Fruit fly (Drosophila melanogaster) whole organism, prepupa: Measurements from ENCODE around the gene CG15308.

ENCODE experiments used
- Blimp-1 ChIP-seq: fragments of 200-800 bp; sonication (Bioruptor generic); optimal IDR thresholded peaks from 3 replicates; lab custom pipeline; 2017; ENCODE audit warnings: missing biosample characterization, missing genetic modification characterization, mild to moderate bottlenecking, moderate library complexity, missing genetic modification reagents
- CG10631 ChIP-seq: fragments of 200-800 bp; sonication (Bioruptor generic); optimal IDR thresholded peaks from 2 replicates; lab custom pipeline; 2016; ENCODE audit warnings: missing biosample characterization, missing genetic modification characterization
- CG11762 ChIP-seq: fragments of 200-800 bp; sonication (Bioruptor generic); optimal IDR thresholded peaks from 3 replicates; lab custom pipeline; 2016; ENCODE audit warnings: missing biosample characterization, missing genetic modification characterization; ENCODE audit not compliant: insufficient read depth
- CG16779 ChIP-seq: fragments of 200-800 bp; sonication (Bioruptor generic); optimal IDR thresholded peaks from 3 replicates; lab custom pipeline; 2017; ENCODE audit warnings: missing biosample characterization, mild to moderate bottlenecking, missing genetic modification characterization
- CG3032 ChIP-seq: fragments of 200-800 bp; optimal IDR thresholded peaks from 2 replicates; lab custom pipeline; 2019; ENCODE audit warnings: missing biosample characterization, mild to moderate bottlenecking, missing genetic modification characterization, moderate library complexity
- CG31627 ChIP-seq: fragments of 200-800 bp; sonication (Bioruptor generic); optimal IDR thresholded peaks from 3 replicates; lab custom pipeline; 2016; ENCODE audit warnings: missing biosample characterization, missing genetic modification characterization
- CG32006 ChIP-seq: fragments of 200-800 bp; sonication (Bioruptor generic); optimal IDR thresholded peaks from 3 replicates; lab custom pipeline; 2017; ENCODE audit warnings: missing biosample characterization, mild to moderate bottlenecking, missing genetic modification characterization
- CG34406 ChIP-seq: fragments of 200-800 bp; sonication (Bioruptor generic); optimal IDR thresholded peaks from 3 replicates; lab custom pipeline; 2016; ENCODE audit warnings: missing biosample characterization, missing genetic modification characterization
- CG3919 ChIP-seq: fragments of 200-800 bp; sonication (Bioruptor generic); optimal IDR thresholded peaks from 3 replicates; lab custom pipeline; 2016; ENCODE audit warnings: missing biosample characterization, missing genetic modification characterization
- CG6792 ChIP-seq: fragments of 200-800 bp; sonication (Bioruptor generic); optimal IDR thresholded peaks from 3 replicates; lab custom pipeline; 2016; ENCODE audit warnings: missing biosample characterization, missing genetic modification characterization
- CG6808 ChIP-seq: fragments of 200-800 bp; sonication (Bioruptor generic); optimal IDR thresholded peaks from 3 replicates; lab custom pipeline; 2017; ENCODE audit warnings: missing biosample characterization, missing genetic modification characterization, mild to moderate bottlenecking, moderate library complexity, missing genetic modification reagents
- CG6854 ChIP-seq: fragments of 200-800 bp; sonication (Bioruptor generic); optimal IDR thresholded peaks from 2 replicates; lab custom pipeline; 2017; ENCODE audit warnings: missing biosample characterization, mild to moderate bottlenecking, missing genetic modification characterization
- CG8119 ChIP-seq: fragments of 200-800 bp; sonication (Bioruptor generic); IDR thresholded peaks from 3 replicates; pipeline ENCODE4 v1.3.6; 2022; ENCODE audit warnings: missing biosample characterization, missing genetic modification characterization
- CG9139 ChIP-seq: fragments of 200-800 bp; sonication (Bioruptor generic); optimal IDR thresholded peaks from 3 replicates; lab custom pipeline; 2017; ENCODE audit warnings: missing biosample characterization, mild to moderate bottlenecking, missing genetic modification characterization
- Eip78C ChIP-seq: fragments of 200-800 bp; sonication (Bioruptor generic); peaks from one replicate; lab custom pipeline; 2016; ENCODE audit warnings: missing biosample characterization, missing genetic modification characterization
- Eip93F ChIP-seq: fragments of 200-800 bp; sonication (Bioruptor generic); optimal IDR thresholded peaks from 2 replicates; lab custom pipeline; 2016; ENCODE audit warnings: missing biosample characterization, mild to moderate bottlenecking, missing genetic modification characterization
- Gug ChIP-seq: fragments of 200-800 bp; sonication (Bioruptor generic); IDR thresholded peaks from 2 replicates; pipeline ENCODE4 v1.3.6; 2022; ENCODE audit warnings: missing biosample characterization, missing genetic modification characterization
- Hr38 ChIP-seq: sonication (Bioruptor generic); optimal IDR thresholded peaks from 2 replicates; lab custom pipeline; 2016; ENCODE audit warnings: missing biosample characterization, missing genetic modification characterization
- Hr39 ChIP-seq: fragments of 200-800 bp; sonication (Bioruptor generic); optimal IDR thresholded peaks from 2 replicates; lab custom pipeline; 2016; ENCODE audit warnings: missing biosample characterization, missing genetic modification characterization
- Hr4 ChIP-seq: fragments of 200-800 bp; sonication (Bioruptor generic); optimal IDR thresholded peaks from 3 replicates; lab custom pipeline; 2016; ENCODE audit warnings: missing biosample characterization, missing genetic modification characterization
- Met ChIP-seq: fragments of 200-800 bp; sonication (Bioruptor generic); optimal IDR thresholded peaks from 3 replicates; lab custom pipeline; 2016; ENCODE audit warnings: missing biosample characterization, missing genetic modification characterization
- OdsH ChIP-seq: fragments of 200-800 bp; sonication (Bioruptor generic); optimal IDR thresholded peaks from 3 replicates; lab custom pipeline; 2016; ENCODE audit warnings: missing biosample characterization, missing genetic modification characterization
- Smox ChIP-seq: fragments of 200-800 bp; sonication (Bioruptor generic); optimal IDR thresholded peaks from 3 replicates; lab custom pipeline; 2016; ENCODE audit warnings: missing biosample characterization, missing genetic modification characterization
- Sox102F ChIP-seq: fragments of 200-800 bp; sonication (Bioruptor generic); optimal IDR thresholded peaks from 2 replicates; lab custom pipeline; 2016; ENCODE audit warnings: missing biosample characterization, mild to moderate bottlenecking, missing genetic modification characterization
- Sox14 ChIP-seq: fragments of 200-800 bp; sonication (Bioruptor generic); optimal IDR thresholded peaks from 3 replicates; lab custom pipeline; 2016; ENCODE audit warnings: missing biosample characterization, missing genetic modification characterization
- Sox15 ChIP-seq: fragments of 200-800 bp; sonication (Bioruptor generic); optimal IDR thresholded peaks from 3 replicates; lab custom pipeline; 2016; ENCODE audit warnings: missing biosample characterization, missing genetic modification characterization
- achi ChIP-seq: fragments of 200-800 bp; sonication (Bioruptor generic); optimal IDR thresholded peaks from 3 replicates; lab custom pipeline; 2016; ENCODE audit warnings: missing biosample characterization, missing genetic modification characterization
- acj6 ChIP-seq: fragments of 200-800 bp; sonication (Bioruptor generic); optimal IDR thresholded peaks from 3 replicates; lab custom pipeline; 2016; ENCODE audit warnings: missing biosample characterization, missing genetic modification characterization
- cyc ChIP-seq: fragments of 200-800 bp; sonication (Bioruptor generic); optimal IDR thresholded peaks from 3 replicates; lab custom pipeline; 2016; ENCODE audit warnings: missing biosample characterization, missing genetic modification characterization
- eg ChIP-seq: fragments of 200-800 bp; sonication (Bioruptor generic); IDR thresholded peaks from 3 replicates; pipeline ENCODE4 v1.3.6; 2022; ENCODE audit warnings: missing biosample characterization, missing genetic modification characterization
- esn ChIP-seq: fragments of 200-800 bp; sonication (Bioruptor generic); optimal IDR thresholded peaks from 2 replicates; lab custom pipeline; 2016; ENCODE audit warnings: missing biosample characterization, mild to moderate bottlenecking, missing genetic modification characterization, moderate library complexity
- fkh ChIP-seq: fragments of 200-800 bp; sonication (Bioruptor generic); optimal IDR thresholded peaks from 3 replicates; lab custom pipeline; 2017; ENCODE audit warnings: missing biosample characterization, mild to moderate bottlenecking, missing genetic modification characterization, moderate library complexity
- lz ChIP-seq: fragments of 200-800 bp; sonication (Bioruptor generic); optimal IDR thresholded peaks from 3 replicates; lab custom pipeline; 2016; ENCODE audit warnings: missing biosample characterization, missing genetic modification characterization
- net ChIP-seq: fragments of 200-800 bp; sonication (Bioruptor generic); optimal IDR thresholded peaks from 3 replicates; lab custom pipeline; 2016; ENCODE audit warnings: missing biosample characterization, missing genetic modification characterization
- pdm3 ChIP-seq: fragments of 200-800 bp; sonication (Bioruptor generic); optimal IDR thresholded peaks from 3 replicates; lab custom pipeline; 2016; ENCODE audit warnings: missing biosample characterization, missing genetic modification characterization
- svp ChIP-seq: fragments of 200-800 bp; sonication (Bioruptor generic); peaks from one replicate; lab custom pipeline; 2016; ENCODE audit warnings: missing biosample characterization, missing genetic modification characterization
- topi ChIP-seq: fragments of 200-800 bp; sonication (Bioruptor generic); optimal IDR thresholded peaks from 3 replicates; lab custom pipeline; 2016; ENCODE audit warnings: missing biosample characterization, missing genetic modification characterization
- vri ChIP-seq: fragments of 200-800 bp; sonication (Bioruptor generic); optimal IDR thresholded peaks from 3 replicates; lab custom pipeline; 2016; ENCODE audit warnings: missing biosample characterization, mild to moderate bottlenecking, missing genetic modification characterization

The CG15308 gene

DNA sequence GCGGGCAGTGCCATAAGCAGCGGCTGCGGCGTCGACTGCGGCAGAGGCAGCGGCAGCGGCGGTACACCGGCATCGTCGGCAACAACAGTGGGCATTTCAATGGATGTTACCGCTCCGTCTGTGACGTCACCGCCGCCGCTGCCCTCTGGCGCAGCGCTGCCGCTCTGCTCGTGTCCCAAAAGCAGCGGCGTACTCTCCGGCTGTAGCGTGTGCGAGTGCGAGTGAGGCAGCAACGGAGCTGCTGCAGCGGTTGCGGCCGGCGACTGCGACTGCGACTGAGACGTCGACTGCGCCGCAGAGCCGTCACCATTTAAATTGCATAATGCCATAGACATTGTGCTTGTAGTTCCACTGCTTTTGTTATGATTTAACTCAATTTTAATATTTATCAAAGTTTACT is 24.6 kb upstream of the CG15308 start:
- TF ChIP-seq CG10631 (no peak), net (GFP tag; lab: Kevin White, UChicago) (no peak), Gug (GFP tag; lab: Robert Waterston, UW) (no peak), Hr38 (GFP tag; lab: Kevin White, UChicago) (no peak), pdm3 (GFP tag; lab: Kevin White, UChicago) (no peak), Sox15 (GFP tag; lab: Kevin White, UChicago) (no peak), eg (no peak), fkh (GFP tag; lab: Kevin White, UChicago) (no peak), Blimp-1 (GFP tag; lab: Kevin White, UChicago) (no peak), CG6792 (GFP tag; lab: Kevin White, UChicago) (no peak), CG8119 (GFP tag; lab: Robert Waterston, UW) (no peak)

DNA sequence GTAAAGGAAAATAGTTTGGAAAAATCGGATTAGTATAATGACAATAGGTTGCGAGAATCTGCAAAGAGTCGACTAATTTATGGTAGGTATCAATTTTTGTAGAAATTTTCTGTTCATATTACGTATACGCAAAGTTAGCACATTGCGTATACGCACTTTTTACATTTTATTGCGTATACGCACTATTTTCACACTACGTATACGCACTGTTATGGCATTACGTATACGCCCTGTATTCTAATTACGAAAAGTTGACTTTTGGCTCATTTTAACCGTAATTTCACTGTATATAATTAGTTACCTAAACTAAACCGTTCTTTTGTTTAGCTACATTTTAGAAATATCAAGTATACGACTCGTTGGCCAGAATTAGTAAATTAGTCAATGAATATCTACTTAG is 23.9 kb upstream of the CG15308 start:
- TF ChIP-seq svp (GFP tag; lab: Kevin White, UChicago) (peak; percentile 2), Gug (GFP tag; lab: Robert Waterston, UW) (no peak), fkh (GFP tag; lab: Kevin White, UChicago) (no peak), CG6808 (GFP tag; lab: Kevin White, UChicago) (no peak), CG3032 (no peak), CG8119 (GFP tag; lab: Robert Waterston, UW) (no peak), Blimp-1 (GFP tag; lab: Kevin White, UChicago) (no peak)

DNA sequence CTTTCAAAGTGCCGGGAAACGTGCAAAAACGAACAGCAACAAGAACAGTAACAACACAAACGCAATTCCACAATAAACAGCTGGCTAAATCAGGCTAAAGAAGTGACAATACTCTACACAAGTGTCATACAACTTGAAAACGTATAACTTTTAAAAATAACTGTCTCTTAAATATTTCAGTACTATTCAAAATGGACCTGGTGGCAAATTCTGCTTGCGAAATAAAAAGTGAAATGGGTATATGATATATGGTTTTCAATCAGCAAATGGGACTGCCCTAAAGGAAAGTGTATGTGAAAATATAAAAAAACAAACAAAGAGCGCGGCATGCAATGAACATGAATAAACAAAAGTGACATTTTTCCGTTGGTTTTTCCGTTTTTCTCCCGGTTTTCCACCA is 23.0 kb upstream of the CG15308 start:
- TF ChIP-seq lz (GFP tag; lab: Kevin White, UChicago): peak; percentile 27
- TF ChIP-seq Hr4 (GFP tag; lab: Kevin White, UChicago): peak; percentile 27
- peak; percentile 41 for TF ChIP-seq Sox14
- peak; percentile 41 for TF ChIP-seq Sox102F
- TF ChIP-seq CG3919 (GFP tag; lab: Kevin White, UChicago): peak; percentile 2
- no peak for TF ChIP-seq Eip93F (GFP tag; lab: Kevin White, UChicago)
- peak; percentile 54 for TF ChIP-seq Hr39
- peak; percentile 24 for TF ChIP-seq CG34406 (GFP tag; lab: Kevin White, UChicago)
- peak; percentile 38 for TF ChIP-seq cyc (GFP tag; lab: Kevin White, UChicago)
- peak; percentile 32 for TF ChIP-seq Eip78C
- peak; percentile 19 for TF ChIP-seq acj6 (GFP tag; lab: Kevin White, UChicago)
- TF ChIP-seq CG11762 (GFP tag; lab: Kevin White, UChicago): no peak
- peak; percentile 31 for TF ChIP-seq esn (GFP tag; lab: Kevin White, UChicago)
- peak; percentile 13 for TF ChIP-seq CG32006 (GFP tag; lab: Kevin White, UChicago)
- peak; percentile 1 for TF ChIP-seq Smox (GFP tag; lab: Kevin White, UChicago)
- no peak for TF ChIP-seq CG9139
- TF ChIP-seq vri (GFP tag; lab: Kevin White, UChicago): no peak
- TF ChIP-seq svp (GFP tag; lab: Kevin White, UChicago): peak; percentile 78
- peak; percentile 38 for TF ChIP-seq Met (GFP tag; lab: Kevin White, UChicago)
- TF ChIP-seq CG6854: no peak
- no peak for TF ChIP-seq Blimp-1 (GFP tag; lab: Kevin White, UChicago)
- peak; percentile 36 for TF ChIP-seq topi (GFP tag; lab: Kevin White, UChicago)
- no peak for TF ChIP-seq CG16779 (tag; lab: Kevin White, UChicago)
- peak; percentile 58 for TF ChIP-seq CG31627
- peak; percentile 2 for TF ChIP-seq achi (GFP tag; lab: Kevin White, UChicago)
- peak; percentile 14 for TF ChIP-seq CG6792 (GFP tag; lab: Kevin White, UChicago)
- TF ChIP-seq Sox15 (GFP tag; lab: Kevin White, UChicago): peak; percentile 5
- TF ChIP-seq pdm3 (GFP tag; lab: Kevin White, UChicago): peak; percentile 32
- no peak for TF ChIP-seq CG8119 (GFP tag; lab: Robert Waterston, UW)
- peak; percentile 6 for TF ChIP-seq OdsH
